Fruit fly (Drosophila melanogaster): ENCODE measurements around the gene Atg1.

The Atg1 gene

dm6 chr3L:12806290-12806743 lies 1.4 kb upstream of the Atg1 start (continued):
- TF ChIP-seq CG17802 (tag; optimal IDR thresholded peaks at IDR 0.05) (no peak), CG2129 (GFP tag; IDR thresholded peaks at IDR 0.05; ENCODE audit: partially characterized antibody) (no peak), CG8924 (tag; optimal IDR thresholded peaks at IDR 0.05) (peak; percentile 78), gcm (GFP tag; optimal IDR thresholded peaks at IDR 0.05) (peak; percentile 64), CG15269 (tag; optimal IDR thresholded peaks at IDR 0.05) (peak; percentile 80), wor (GFP tag; IDR thresholded peaks at IDR 0.05) (no peak), Ravus (GFP tag; IDR thresholded peaks at IDR 0.05) (no peak), crol (GFP tag; IDR thresholded peaks at IDR 0.05) (peak; percentile 77; the same call in 1 of the 2 replicates), cas (GFP tag; IDR thresholded peaks at IDR 0.05) (no peak), CG10366 (GFP tag; IDR thresholded peaks at IDR 0.05) (peak; percentile 45), cg (GFP tag; optimal IDR thresholded peaks at IDR 0.05) (peak; percentile 81), Elba2 (GFP tag; optimal IDR thresholded peaks at IDR 0.05) (peak; percentile 37), peb (GFP tag; IDR thresholded peaks at IDR 0.05) (no peak), CG3163 (GFP tag; optimal IDR thresholded peaks at IDR 0.05) (no peak), Myb (GFP tag; optimal IDR thresholded peaks at IDR 0.05) (no peak), CG18011 (GFP tag; optimal IDR thresholded peaks at IDR 0.05) (no peak), gfzf (GFP tag; optimal IDR thresholded peaks at IDR 0.05) (no peak), CG14441 (GFP tag; IDR thresholded peaks at IDR 0.05) (0 out of 2 replicates have a peak, but pooled peaks have one; percentile 14), CG18262 (tag; optimal IDR thresholded peaks at IDR 0.05) (peak; percentile 71), Blimp-1 (GFP tag; optimal IDR thresholded peaks at IDR 0.05) (peak; percentile 73), ind (GFP tag; optimal IDR thresholded peaks at IDR 0.05) (peak; percentile 17), CG1024 (GFP tag; IDR thresholded peaks at IDR 0.05) (no peak), CG32532 (GFP tag; IDR thresholded peaks at IDR 0.05) (peak; percentile 66), run (tag; optimal IDR thresholded peaks at IDR 0.05) (peak; percentile 9), NC2β (GFP tag; optimal IDR thresholded peaks at IDR 0.05) (no peak), CG14965 (GFP tag; optimal IDR thresholded peaks at IDR 0.05; ENCODE audit: borderline replicate concordance) (no peak), fd96Cb (tag; optimal IDR thresholded peaks at IDR 0.05) (peak; percentile 49), CG6272 (GFP tag; IDR thresholded peaks at IDR 0.05) (no peak), CG7839 (tag; optimal IDR thresholded peaks at IDR 0.05) (peak; percentile 63), CG8765 (GFP tag; IDR thresholded peaks at IDR 0.05) (no peak), CG8478 (optimal IDR thresholded peaks at IDR 0.05) (no peak), CG3281 (GFP tag; optimal IDR thresholded peaks at IDR 0.05) (peak; percentile 59), tgo (GFP tag; IDR thresholded peaks at IDR 0.05) (0 out of 3 replicates have a peak, but pooled peaks have one; percentile 41), HLH54F (GFP tag; optimal IDR thresholded peaks at IDR 0.05) (no peak), dm (GFP tag; optimal IDR thresholded peaks at IDR 0.05) (no peak), fd102C (GFP tag; optimal IDR thresholded peaks at IDR 0.05) (no peak), vnd (GFP tag; IDR thresholded peaks at IDR 0.05; ENCODE audit: partially characterized antibody) (no peak), CG14710 (tag; optimal IDR thresholded peaks at IDR 0.05) (peak; percentile 47), gro (GFP tag; optimal IDR thresholded peaks at IDR 0.05) (no peak), btn (GFP tag; optimal IDR thresholded peaks at IDR 0.05) (no peak), amos (GFP tag; IDR thresholded peaks at IDR 0.05; ENCODE audit: partially characterized antibody) (no peak), chif (GFP tag; optimal IDR thresholded peaks at IDR 0.05) (no peak), CG13775 (GFP tag; optimal IDR thresholded peaks at IDR 0.05) (no peak), Dref (GFP tag; IDR thresholded peaks at IDR 0.05) (no peak), C15 (GFP tag; IDR thresholded peaks at IDR 0.05) (no peak), pfk (GFP tag; optimal IDR thresholded peaks at IDR 0.05) (no peak), CG1529 (GFP tag; optimal IDR thresholded peaks at IDR 0.05) (peak; percentile 20), Atf6 (GFP tag; IDR thresholded peaks at IDR 0.05) (no peak), inv (GFP tag; IDR thresholded peaks at IDR 0.05; ENCODE audit: partially characterized antibody) (no peak), Six4 (GFP tag; optimal IDR thresholded peaks at IDR 0.05) (peak; percentile 65), NfI (GFP tag; optimal IDR thresholded peaks at IDR 0.05) (peak; percentile 61)

Measured in whole organism, embryonic.